Fruit fly (Drosophila melanogaster) whole organism, wandering third instar larva: Measurements from ENCODE around the gene gzl.

Source experiments
- Abd-B ChIP-seq: fragments of >200 bp; optimal IDR thresholded peaks from 2 replicates; lab custom pipeline; 2017; ENCODE audit warnings: missing biosample characterization, missing genetic modification characterization
- CG32264 ChIP-seq: fragments of 200-800 bp; sonication (Bioruptor generic); optimal IDR thresholded peaks from 2 replicates; lab custom pipeline; 2016; ENCODE audit warnings: missing biosample characterization, missing genetic modification characterization
- CG9705 ChIP-seq: fragments of 200-800 bp; sonication (Bioruptor generic); optimal IDR thresholded peaks from 2 replicates; lab custom pipeline; 2018; ENCODE audit warnings: missing biosample characterization, mild to moderate bottlenecking, missing genetic modification characterization
- CrebA ChIP-seq: fragments of 200-800 bp; sonication (Bioruptor generic); optimal IDR thresholded peaks from 2 replicates; lab custom pipeline; 2016; ENCODE audit warnings: missing biosample characterization, mild to moderate bottlenecking, missing genetic modification characterization, borderline replicate concordance
- Dfd ChIP-seq: fragments of >200 bp; optimal IDR thresholded peaks from 2 replicates; lab custom pipeline; 2017; ENCODE audit warnings: missing biosample characterization, missing genetic modification characterization
- GATAd ChIP-seq: sonication (Bioruptor generic); optimal IDR thresholded peaks from 2 replicates; lab custom pipeline; 2016; ENCODE audit warnings: missing biosample characterization, missing genetic modification characterization
- HLH106 ChIP-seq: fragments of 200-800 bp; optimal IDR thresholded peaks from 3 replicates; lab custom pipeline; 2019; ENCODE audit warnings: missing biosample characterization, mild to moderate bottlenecking, missing genetic modification characterization, moderate library complexity
- Hnf4 ChIP-seq: fragments of 200-800 bp; sonication (Bioruptor generic); optimal IDR thresholded peaks from 2 replicates; lab custom pipeline; 2016; ENCODE audit warnings: missing biosample characterization, mild to moderate bottlenecking, missing genetic modification characterization
- Hr83 ChIP-seq: fragments of 200-300 bp; sonication (Bioruptor generic); optimal IDR thresholded peaks from 2 replicates; lab custom pipeline; 2016; ENCODE audit warnings: missing biosample characterization, mild to moderate bottlenecking, missing genetic modification characterization, moderate library complexity; ENCODE audit not compliant: poor library complexity, severe bottlenecking
- Jra ChIP-seq: sonication (Bioruptor generic); optimal IDR thresholded peaks from 2 replicates; lab custom pipeline; 2016; ENCODE audit warnings: missing biosample characterization, missing genetic modification characterization
- Mio ChIP-seq: sonication (Bioruptor generic); optimal IDR thresholded peaks from 2 replicates; lab custom pipeline; 2016; ENCODE audit warnings: missing biosample characterization, missing genetic modification characterization
- Myc ChIP-seq: fragments of >200 bp; optimal IDR thresholded peaks from 2 replicates; lab custom pipeline; 2017
- N ChIP-seq: fragments of >200 bp; optimal IDR thresholded peaks from 2 replicates; lab custom pipeline; 2018; ENCODE audit warnings: missing biosample characterization, missing external identifiers, missing genetic modification characterization
- OdsH ChIP-seq: fragments of 200-800 bp; sonication (Bioruptor generic); optimal IDR thresholded peaks from 2 replicates; lab custom pipeline; 2016; ENCODE audit warnings: missing biosample characterization, mild to moderate bottlenecking, missing genetic modification characterization
- Rel ChIP-seq, 2 experiments: fragments of 200-800 bp; sonication (Bioruptor generic) in 1 of 2; optimal IDR thresholded peaks; 2 replicates in 1 of 2; 3 replicates in 1 of 2; lab custom pipeline; 2016 to 2019; ENCODE audit warnings: mild to moderate bottlenecking in 2 of 2, missing biosample characterization in 2 of 2, missing genetic modification characterization in 2 of 2, moderate library complexity in 1 of 2
- Sp1 ChIP-seq: fragments of 200-800 bp; sonication (Bioruptor generic); optimal IDR thresholded peaks from 3 replicates; lab custom pipeline; 2019; ENCODE audit warnings: missing biosample characterization, mild to moderate bottlenecking, missing genetic modification characterization, moderate library complexity
- Vsx2 ChIP-seq: fragments of 200-300, 225-300 bp; sonication (Bioruptor generic); optimal IDR thresholded peaks from 2 replicates; lab custom pipeline; 2018; ENCODE audit warnings: missing biosample characterization, missing genetic modification characterization; ENCODE audit not compliant: partially characterized antibody
- br ChIP-seq: fragments of 200-800 bp; sonication (Bioruptor generic); optimal IDR thresholded peaks from 2 replicates; lab custom pipeline; 2016; ENCODE audit warnings: missing biosample characterization, missing genetic modification characterization
- brk ChIP-seq: fragments of 200-800 bp; sonication (Bioruptor generic); optimal IDR thresholded peaks from 2 replicates; lab custom pipeline; 2016; ENCODE audit warnings: missing biosample characterization, mild to moderate bottlenecking, missing genetic modification characterization
- dmrt93B ChIP-seq: fragments of 200-800 bp; sonication (Bioruptor generic); optimal IDR thresholded peaks from 2 replicates; lab custom pipeline; 2018; ENCODE audit warnings: missing biosample characterization, mild to moderate bottlenecking, missing genetic modification characterization
- dsf ChIP-seq: sonication (Bioruptor generic); optimal IDR thresholded peaks from 2 replicates; lab custom pipeline; 2016; ENCODE audit warnings: missing biosample characterization, missing genetic modification characterization, borderline replicate concordance
- ey ChIP-seq: fragments of 200-800 bp; sonication (Bioruptor generic); optimal IDR thresholded peaks from 2 replicates; lab custom pipeline; 2016; ENCODE audit warnings: missing biosample characterization, missing genetic modification characterization
- foxo ChIP-seq, 2 experiments: fragments of 200-800 bp; sonication (Bioruptor generic); optimal IDR thresholded peaks; 2 replicates in 1 of 2; 3 replicates in 1 of 2; lab custom pipeline; 2016 to 2017; ENCODE audit warnings: missing biosample characterization in 2 of 2, missing genetic modification characterization in 2 of 2
- fru ChIP-seq: fragments of 200-800 bp; sonication (Bioruptor generic); optimal IDR thresholded peaks from 3 replicates; lab custom pipeline; 2016; ENCODE audit warnings: missing biosample characterization, mild to moderate bottlenecking, missing genetic modification characterization
- h ChIP-seq: fragments of 200-800 bp; sonication (Bioruptor generic); optimal IDR thresholded peaks from 3 replicates; lab custom pipeline; 2016; ENCODE audit warnings: missing biosample characterization, mild to moderate bottlenecking, missing genetic modification characterization
- jim ChIP-seq: fragments of 175-275, 200-325 bp; sonication (Bioruptor generic); optimal IDR thresholded peaks from 2 replicates; lab custom pipeline; 2016; ENCODE audit warnings: missing biosample characterization, mild to moderate bottlenecking, missing genetic modification characterization
- lola ChIP-seq: fragments of >200 bp; optimal IDR thresholded peaks from 2 replicates; lab custom pipeline; 2017; ENCODE audit warnings: missing biosample characterization, missing genetic modification characterization
- pan ChIP-seq: fragments of >200 bp; optimal IDR thresholded peaks from 2 replicates; lab custom pipeline; 2017
- psq ChIP-seq: fragments of 200-800 bp; sonication (Bioruptor generic); optimal IDR thresholded peaks from 3 replicates; lab custom pipeline; 2017; ENCODE audit warnings: missing biosample characterization, mild to moderate bottlenecking, missing genetic modification characterization, moderate library complexity
- rgr ChIP-seq: fragments of 200-800 bp; sonication (Bioruptor generic); optimal IDR thresholded peaks from 3 replicates; lab custom pipeline; 2016; ENCODE audit warnings: missing biosample characterization, mild to moderate bottlenecking, missing genetic modification characterization
- sage ChIP-seq: fragments of 200-800 bp; sonication (Bioruptor generic); optimal IDR thresholded peaks from 2 replicates; lab custom pipeline; 2016; ENCODE audit warnings: missing biosample characterization, mild to moderate bottlenecking, missing genetic modification characterization
- sv ChIP-seq: fragments of 200-800 bp; sonication (Bioruptor generic); optimal IDR thresholded peaks from 3 replicates; lab custom pipeline; 2016; ENCODE audit warnings: missing biosample characterization, missing genetic modification characterization
- usp ChIP-seq: fragments of >200 bp; optimal IDR thresholded peaks from 2 replicates; lab custom pipeline; 2017; ENCODE audit warnings: missing biosample characterization, missing genetic modification characterization
- woc ChIP-seq: sonication (Bioruptor generic); optimal IDR thresholded peaks from 2 replicates; lab custom pipeline; 2016; ENCODE audit warnings: missing biosample characterization, mild to moderate bottlenecking, missing genetic modification characterization

The gzl gene

dm6 chr3R:6354408-6354807, 28.3 kb upstream of the gzl start:
- no peak for TF ChIP-seq pan (lab: Kevin White, UChicago)
- TF ChIP-seq h, result no peak
- peak; percentile 25 for TF ChIP-seq brk (GFP tag; lab: Kevin White, UChicago)
- no peak for TF ChIP-seq Rel (GFP tag; optimal IDR thresholded peaks at IDR 0.05; lab: Kevin White, UChicago)
- no peak for TF ChIP-seq Rel (tag; optimal IDR thresholded peaks at IDR 0.05; lab: Kevin White, UChicago)

dm6 chr3R:6368100-6368499, 14.6 kb upstream of the gzl start, which contains the start of gene CG42724:
Gene CG42724, minus strand, starts transcription at chr3R:6368288.
- TF ChIP-seq psq (GFP tag; lab: Kevin White, UChicago) (peak; percentile 20), Myc (peak; percentile 30), Rel (GFP tag; optimal IDR thresholded peaks at IDR 0.05; lab: Kevin White, UChicago) (no peak), Rel (tag; optimal IDR thresholded peaks at IDR 0.05; lab: Kevin White, UChicago) (no peak), CG9705 (GFP tag; lab: Kevin White, UChicago) (peak; percentile 29), HLH106 (no peak), CrebA (GFP tag; lab: Kevin White, UChicago) (no peak), sv (GFP tag; lab: Kevin White, UChicago) (peak; percentile 42)

dm6 chr3R:6368550-6369238, 14.0 kb upstream of the gzl start, which contains the start of gene CG10286:
Gene CG10286, plus strand, starts transcription at chr3R:6368965.
- no peak for TF ChIP-seq sage
- TF ChIP-seq Hr83 (GFP tag; lab: Kevin White, UChicago), result peak; percentile 57
- TF ChIP-seq Sp1, result no peak
- TF ChIP-seq Myc, result peak; percentile 31
- peak; percentile 25 for TF ChIP-seq rgr (GFP tag; lab: Kevin White, UChicago)
- TF ChIP-seq CG32264, result no peak
- TF ChIP-seq psq (GFP tag; lab: Kevin White, UChicago), result peak; percentile 11
- TF ChIP-seq woc, result peak; percentile 44
- peak; percentile 29 for TF ChIP-seq HLH106
- no peak for TF ChIP-seq Vsx2 (GFP tag; lab: Kevin White, UChicago)

dm6 chr3R:6373512-6374306, 9.0 kb upstream of the gzl start:
- no peak for TF ChIP-seq brk (GFP tag; lab: Kevin White, UChicago)
- TF ChIP-seq Abd-B (GFP tag; lab: Kevin White, UChicago), result no peak
- TF ChIP-seq jim, result no peak
- peak; percentile 49 for TF ChIP-seq OdsH (GFP tag; lab: Kevin White, UChicago)
- no peak for TF ChIP-seq Myc
- no peak for TF ChIP-seq lola (GFP tag; lab: Kevin White, UChicago)
- peak; percentile 16 for TF ChIP-seq CG9705 (GFP tag; lab: Kevin White, UChicago)
- TF ChIP-seq dmrt93B (GFP tag; lab: Kevin White, UChicago), result no peak
- TF ChIP-seq sv (GFP tag; lab: Kevin White, UChicago), result peak; percentile 33
- TF ChIP-seq ey (GFP tag; lab: Kevin White, UChicago), result peak; percentile 37
- no peak for TF ChIP-seq Vsx2 (GFP tag; lab: Kevin White, UChicago)
- no peak for TF ChIP-seq N (GFP tag; lab: Kevin White, UChicago)
- peak; percentile 39 for TF ChIP-seq rgr (GFP tag; lab: Kevin White, UChicago)
- TF ChIP-seq pan (lab: Kevin White, UChicago), result no peak
- no peak for TF ChIP-seq sage
- peak in 1 of 2 experiments; percentile 29 for TF ChIP-seq foxo (GFP tag; optimal IDR thresholded peaks at IDR 0.05; lab: Kevin White, UChicago)
- TF ChIP-seq usp (GFP tag; lab: Kevin White, UChicago), result no peak
- TF ChIP-seq br (GFP tag; lab: Kevin White, UChicago), result no peak
- peak; percentile 54 for TF ChIP-seq woc
- peak; percentile 41 for TF ChIP-seq fru (GFP tag; lab: Kevin White, UChicago)
- TF ChIP-seq GATAd (GFP tag; lab: Kevin White, UChicago), result no peak
- peak; percentile 26 for TF ChIP-seq Hr83 (GFP tag; lab: Kevin White, UChicago)
- TF ChIP-seq CrebA (GFP tag; lab: Kevin White, UChicago), result no peak
- peak; percentile 51 for TF ChIP-seq HLH106
- no peak for TF ChIP-seq Mio (GFP tag; lab: Kevin White, UChicago)
- TF ChIP-seq Hnf4, result peak; percentile 33
- peak; percentile 34 for TF ChIP-seq Sp1
- TF ChIP-seq CG32264, result no peak
- TF ChIP-seq Jra, result peak; percentile 62
- TF ChIP-seq Rel (GFP tag; optimal IDR thresholded peaks at IDR 0.05; lab: Kevin White, UChicago), result no peak
- peak; percentile 3 for TF ChIP-seq Rel (tag; optimal IDR thresholded peaks at IDR 0.05; lab: Kevin White, UChicago)
- peak; percentile 26 for TF ChIP-seq psq (GFP tag; lab: Kevin White, UChicago)
- peak; percentile 36 for TF ChIP-seq dsf (GFP tag; lab: Kevin White, UChicago)
- TF ChIP-seq h, result peak; percentile 58
- no peak for TF ChIP-seq Dfd (GFP tag; lab: Kevin White, UChicago)
- TF ChIP-seq, all 38 proteins: peak for 17
